Worm (Caenorhabditis elegans) whole organism, L1 larva: ENCODE measurements around the gene mtr-4.

Source experiments
- lin-39 ChIP-seq: fragments of 150-350 bp; optimal IDR thresholded peaks from 2 replicates; lab custom pipeline; 2014; ENCODE audit warnings: missing biosample characterization, missing genetic modification reagents, missing genetic modification characterization
- mdl-1 ChIP-seq, 2 experiments: fragments of 150-350 bp; optimal IDR thresholded peaks; 2 replicates each; lab custom pipeline; 2014 to 2017; ENCODE audit warnings: missing biosample characterization in 2 of 2, missing genetic modification characterization in 2 of 2, inconsistent platforms in 1 of 2
- skn-1 ChIP-seq: fragments of 150-350 bp; optimal IDR thresholded peaks from 2 replicates; lab custom pipeline; 2014; ENCODE audit warnings: missing biosample characterization, missing genetic modification characterization

ce11 chrIV:9798307-9798706 lies 27.2 kb upstream of the mtr-4 start:
- no peak for TF ChIP-seq skn-1
- TF ChIP-seq lin-39 (tag; lab: Kevin White, UChicago) = no peak
- TF ChIP-seq mdl-1 (tag; optimal IDR thresholded peaks at IDR 0.05; lab: Kevin White, UChicago) = no peak
